Worm (Caenorhabditis elegans) whole organism, L3 larva: ENCODE data around the gene dhs-20.

Experiments used
- ZK546.5 ChIP-seq: sonication (generic microtip); optimal IDR thresholded peaks from 2 replicates; lab custom pipeline; 2017; ENCODE audit warnings: missing biosample characterization, missing genetic modification characterization
- ama-1 ChIP-seq: fragments of 150-350 bp; optimal IDR thresholded peaks from 2 replicates; lab custom pipeline; 2018
- elt-1 ChIP-seq: fragments of 150-350 bp; optimal IDR thresholded peaks from 2 replicates; lab custom pipeline; 2014; ENCODE audit warnings: missing biosample characterization, missing genetic modification characterization
- fos-1 ChIP-seq: fragments of 150-350 bp; optimal IDR thresholded peaks from 2 replicates; lab custom pipeline; 2014; ENCODE audit warnings: missing biosample characterization, missing genetic modification characterization
- jun-1 ChIP-seq: fragments of 150-350 bp; optimal IDR thresholded peaks from 2 replicates; lab custom pipeline; 2014; ENCODE audit warnings: missing biosample characterization, missing genetic modification reagents, missing genetic modification characterization
- mdl-1 ChIP-seq: fragments of 150-350 bp; optimal IDR thresholded peaks from 2 replicates; lab custom pipeline; 2014; ENCODE audit warnings: missing biosample characterization, missing genetic modification characterization
- nhr-237 ChIP-seq: fragments of 150-350 bp; optimal IDR thresholded peaks from 2 replicates; lab custom pipeline; 2014; ENCODE audit warnings: missing biosample characterization, missing genetic modification characterization
- nhr-28 ChIP-seq: fragments of 150-350 bp; optimal IDR thresholded peaks from 2 replicates; lab custom pipeline; 2014; ENCODE audit warnings: missing biosample characterization, missing genetic modification characterization
- nhr-43 ChIP-seq: sonication (generic microtip); optimal IDR thresholded peaks from 2 replicates; lab custom pipeline; 2016; ENCODE audit warnings: mild to moderate bottlenecking, missing genetic modification characterization, missing compliant biosample characterization; ENCODE audit not compliant: poor library complexity, severe bottlenecking
- nhr-76 ChIP-seq: fragments of 150-350 bp; sonication (generic microtip); optimal IDR thresholded peaks from 5 replicates; lab custom pipeline; 2014; ENCODE audit warnings: missing biosample characterization, missing genetic modification characterization
- sea-2 ChIP-seq: fragments of 150-350 bp; sonication (generic microtip); optimal IDR thresholded peaks from 4 replicates; lab custom pipeline; 2014; ENCODE audit warnings: missing biosample characterization, missing genetic modification reagents, missing genetic modification characterization
- skn-1 ChIP-seq: fragments of 150-350 bp; optimal IDR thresholded peaks from 2 replicates; lab custom pipeline; 2014; ENCODE audit warnings: missing biosample characterization, missing genetic modification characterization
- tbx-2 ChIP-seq: sonication (generic microtip); optimal IDR thresholded peaks from 2 replicates; lab custom pipeline; 2016; ENCODE audit warnings: mild to moderate bottlenecking, missing genetic modification characterization, missing compliant biosample characterization
- ztf-4 ChIP-seq: fragments of 150-350 bp; optimal IDR thresholded peaks from 2 replicates; lab custom pipeline; 2014; ENCODE audit warnings: missing biosample characterization, missing genetic modification characterization

- TF ChIP-seq fos-1 (tag; lab: Kevin White, UChicago) (no peak), skn-1 (no peak), tbx-2 (tag; lab: Kevin White, UChicago) (no peak), nhr-43 (tag; lab: Kevin White, UChicago) (no peak), ZK546.5 (tag; lab: Kevin White, UChicago) (no peak), mdl-1 (no peak), nhr-237 (tag; lab: Kevin White, UChicago) (no peak), ztf-4 (tag; lab: Kevin White, UChicago) (no peak), nhr-28 (tag; lab: Kevin White, UChicago) (no peak), nhr-76 (no peak), sea-2 (GFP tag; lab: Kevin White, UChicago) (no peak), ama-1 (no peak), jun-1 (tag; lab: Kevin White, UChicago) (no peak), elt-1 (tag; lab: Kevin White, UChicago) (no peak)
These were observed 50.1 kb downstream of the dhs-20 start, which contains the start of gene duo-1 for ce11 chrV:11554260-11554659.
